Fruit fly (Drosophila melanogaster) whole organism, embryonic: Measurements from ENCODE around the gene Hexo2.

Experiments used
- Adf1 ChIP-seq: fragments of 200-800 bp; sonication (Bioruptor generic); IDR thresholded peaks from 2 replicates; pipeline ENCODE4 v1.3.6; 2022; ENCODE audit warnings: missing biosample characterization, missing genetic modification characterization
- CG10979 ChIP-seq: fragments of 200-800 bp; sonication (Bioruptor generic); optimal IDR thresholded peaks from 2 replicates; lab custom pipeline; 2018; ENCODE audit warnings: missing biosample characterization, mild to moderate bottlenecking, missing genetic modification characterization, moderate library complexity
- CG1233 ChIP-seq: fragments of 200-800 bp; sonication (Bioruptor generic); optimal IDR thresholded peaks from 4 replicates; lab custom pipeline; 2018; ENCODE audit warnings: missing biosample characterization, mild to moderate bottlenecking, missing genetic modification characterization
- CG14710 ChIP-seq: fragments of 200-800 bp; sonication (Bioruptor generic); optimal IDR thresholded peaks from 3 replicates; lab custom pipeline; 2019; ENCODE audit warnings: missing biosample characterization, mild to moderate bottlenecking, missing genetic modification characterization, moderate library complexity
- CG17361 ChIP-seq: fragments of 200-800 bp; sonication (Bioruptor generic); IDR thresholded peaks from 3 replicates; pipeline ENCODE4 v1.3.6; 2022; ENCODE audit warnings: missing biosample characterization, missing genetic modification characterization
- CG1792 ChIP-seq: fragments of 200-800 bp; sonication (Bioruptor generic); optimal IDR thresholded peaks from 2 replicates; lab custom pipeline; 2016; ENCODE audit warnings: missing biosample characterization, missing genetic modification characterization
- CG18262 ChIP-seq: fragments of 200-800 bp; optimal IDR thresholded peaks from 3 replicates; lab custom pipeline; 2019; ENCODE audit warnings: missing biosample characterization, mild to moderate bottlenecking, missing genetic modification characterization, moderate library complexity
- CG1832 ChIP-seq: fragments of 200-800 bp; sonication (Bioruptor generic); optimal IDR thresholded peaks from 2 replicates; lab custom pipeline; 2017; ENCODE audit warnings: missing biosample characterization, mild to moderate bottlenecking, missing genetic modification characterization, inconsistent platforms
- CG2712 ChIP-seq: fragments of 200-800 bp; optimal IDR thresholded peaks from 3 replicates; lab custom pipeline; 2019; ENCODE audit warnings: missing biosample characterization, mild to moderate bottlenecking, missing genetic modification characterization, moderate library complexity
- CG30020 ChIP-seq: fragments of 200-800 bp; optimal IDR thresholded peaks from 2 replicates; lab custom pipeline; 2019; ENCODE audit warnings: missing biosample characterization, mild to moderate bottlenecking, missing genetic modification characterization, moderate library complexity
- CG31441 ChIP-seq: fragments of 200-800 bp; sonication (Bioruptor generic); IDR thresholded peaks from 2 replicates; pipeline ENCODE4 v1.3.6; 2022; ENCODE audit warnings: missing biosample characterization, missing genetic modification characterization
- CG3163 ChIP-seq: fragments of 200-800 bp; sonication (Bioruptor generic); optimal IDR thresholded peaks from 3 replicates; lab custom pipeline; 2016; ENCODE audit warnings: missing biosample characterization, missing genetic modification characterization
- CG3847 ChIP-seq: fragments of 200-800 bp; sonication (Bioruptor generic); IDR thresholded peaks from 2 replicates; pipeline ENCODE4 v1.3.6; 2022; ENCODE audit warnings: missing biosample characterization, missing genetic modification characterization
- CG6272 ChIP-seq: fragments of 200-800 bp; sonication (Bioruptor generic); IDR thresholded peaks from 2 replicates; pipeline ENCODE4 v1.3.6; 2022; ENCODE audit warnings: missing biosample characterization, missing genetic modification characterization
- CG7556 ChIP-seq: fragments of 200-800 bp; sonication (Bioruptor generic); optimal IDR thresholded peaks from 2 replicates; lab custom pipeline; 2017; ENCODE audit warnings: missing biosample characterization, mild to moderate bottlenecking, missing genetic modification characterization
- CG7839 ChIP-seq: fragments of 200-800 bp; sonication (Bioruptor generic); optimal IDR thresholded peaks from 3 replicates; lab custom pipeline; 2018; ENCODE audit warnings: missing biosample characterization, mild to moderate bottlenecking, missing genetic modification characterization, moderate library complexity
- CG9727 ChIP-seq: fragments of 200-800 bp; sonication (Bioruptor generic); optimal IDR thresholded peaks from 3 replicates; lab custom pipeline; 2017; ENCODE audit warnings: missing biosample characterization, mild to moderate bottlenecking, missing genetic modification characterization
- Dip3 ChIP-seq: fragments of 200-800 bp; sonication (Bioruptor generic); optimal IDR thresholded peaks from 3 replicates; lab custom pipeline; 2016; ENCODE audit warnings: missing biosample characterization, missing genetic modification characterization
- Elba2 ChIP-seq: fragments of 200-800 bp; sonication (Bioruptor generic); optimal IDR thresholded peaks from 3 replicates; lab custom pipeline; 2016; ENCODE audit warnings: missing biosample characterization, missing genetic modification characterization
- Hmr ChIP-seq: fragments of 200-800 bp; sonication (Bioruptor generic); optimal IDR thresholded peaks from 3 replicates; lab custom pipeline; 2017; ENCODE audit warnings: mild to moderate bottlenecking, missing biosample characterization, missing genetic modification reagents, missing genetic modification characterization
- Max ChIP-seq: fragments of 200-800 bp; sonication (Bioruptor generic); optimal IDR thresholded peaks from 2 replicates; lab custom pipeline; 2016; ENCODE audit warnings: missing biosample characterization, mild to moderate bottlenecking, missing genetic modification characterization
- Meics ChIP-seq: fragments of 200-800 bp; sonication (Bioruptor generic); optimal IDR thresholded peaks from 2 replicates; lab custom pipeline; 2017; ENCODE audit warnings: missing biosample characterization, mild to moderate bottlenecking, missing genetic modification characterization
- Nf-YC ChIP-seq: fragments of 200-800 bp; optimal IDR thresholded peaks from 3 replicates; lab custom pipeline; 2019; ENCODE audit warnings: missing biosample characterization, mild to moderate bottlenecking, missing genetic modification characterization, moderate library complexity
- Oaz ChIP-seq: fragments of 200-800 bp; sonication (Bioruptor generic); IDR thresholded peaks from 2 replicates; pipeline ENCODE4 v1.3.6; 2022; ENCODE audit warnings: missing biosample characterization, missing genetic modification characterization
- Oli ChIP-seq: fragments of 200-800 bp; sonication (Bioruptor generic); optimal IDR thresholded peaks from 2 replicates; lab custom pipeline; 2018; ENCODE audit warnings: missing biosample characterization, mild to moderate bottlenecking, missing genetic modification characterization, moderate library complexity
- PHDP ChIP-seq: fragments of 200-800 bp; sonication (Bioruptor generic); optimal IDR thresholded peaks from 3 replicates; lab custom pipeline; 2018; ENCODE audit warnings: missing biosample characterization, mild to moderate bottlenecking, missing genetic modification characterization, moderate library complexity
- Poxn ChIP-seq: fragments of 200-800 bp; sonication (Bioruptor generic); IDR thresholded peaks from 2 replicates; pipeline ENCODE4 v1.3.6; 2022; ENCODE audit warnings: missing biosample characterization, missing genetic modification characterization
- Sox100B ChIP-seq: fragments of 200-800 bp; sonication (Bioruptor generic); optimal IDR thresholded peaks from 3 replicates; lab custom pipeline; 2018; ENCODE audit warnings: missing biosample characterization, mild to moderate bottlenecking, missing genetic modification characterization
- Xrp1 ChIP-seq: fragments of 200-800 bp; sonication (Bioruptor generic); IDR thresholded peaks from 2 replicates; pipeline ENCODE4 v1.3.6; 2022; ENCODE audit warnings: missing biosample characterization, missing genetic modification characterization
- ac ChIP-seq: fragments of 200-800 bp; sonication (Bioruptor generic); optimal IDR thresholded peaks from 3 replicates; lab custom pipeline; 2017; ENCODE audit warnings: missing biosample characterization, mild to moderate bottlenecking, missing genetic modification characterization
- br ChIP-seq: fragments of >200 bp; optimal IDR thresholded peaks from 2 replicates; lab custom pipeline; 2017
- gce ChIP-seq: fragments of 200-800 bp; sonication (Bioruptor generic); IDR thresholded peaks from 3 replicates; pipeline ENCODE4 v1.3.6; 2022; ENCODE audit warnings: missing biosample characterization, missing genetic modification characterization
- grau ChIP-seq: fragments of 200-800 bp; optimal IDR thresholded peaks from 3 replicates; lab custom pipeline; 2019; ENCODE audit warnings: missing biosample characterization, mild to moderate bottlenecking, missing genetic modification characterization, moderate library complexity
- jumu ChIP-seq: fragments of 200-800 bp; sonication (Bioruptor generic); optimal IDR thresholded peaks from 3 replicates; lab custom pipeline; 2016; ENCODE audit warnings: missing biosample characterization, missing genetic modification characterization
- kni ChIP-seq: fragments of 200-800 bp; sonication (Bioruptor generic); optimal IDR thresholded peaks from 3 replicates; lab custom pipeline; 2017; ENCODE audit warnings: mild to moderate bottlenecking, missing biosample characterization, missing genetic modification reagents, missing genetic modification characterization
- lola ChIP-seq, 3 experiments: fragments of >200 bp in 2 of 3; fragments of 200-800 bp in 1 of 3; sonication (Bioruptor generic) in 1 of 3; optimal IDR thresholded peaks; 2 replicates each; lab custom pipeline; 2017 to 2019; ENCODE audit warnings: missing biosample characterization in 3 of 3, missing genetic modification characterization in 3 of 3, mild to moderate bottlenecking in 1 of 3, moderate library complexity in 1 of 3
- lov ChIP-seq, 2 experiments: fragments of 200-800 bp in 1 of 2; fragments of >200 bp in 1 of 2; sonication (Bioruptor generic) in 1 of 2; IDR thresholded peaks in 1 of 2; optimal IDR thresholded peaks in 1 of 2; 2 replicates in 1 of 2; 3 replicates in 1 of 2; pipeline versions ENCODE4 v1.3.6 to Lab custom; 2017 to 2022; ENCODE audit warnings: missing biosample characterization in 1 of 2, missing genetic modification characterization in 1 of 2
- luna ChIP-seq: fragments of 200-800 bp; sonication (Bioruptor generic); optimal IDR thresholded peaks from 2 replicates; lab custom pipeline; 2016; ENCODE audit warnings: missing biosample characterization, missing genetic modification characterization
- nmo ChIP-seq: fragments of 200-800 bp; sonication (Bioruptor generic); optimal IDR thresholded peaks from 2 replicates; lab custom pipeline; 2018; ENCODE audit warnings: missing biosample characterization, mild to moderate bottlenecking, missing genetic modification characterization, moderate library complexity
- phol ChIP-seq: fragments of 200-800 bp; sonication (Bioruptor generic); optimal IDR thresholded peaks from 3 replicates; lab custom pipeline; 2018; ENCODE audit warnings: missing biosample characterization, mild to moderate bottlenecking, missing genetic modification characterization, moderate library complexity
- row ChIP-seq: fragments of 200-800 bp; sonication (Bioruptor generic); IDR thresholded peaks from 3 replicates; pipeline ENCODE4 v1.3.6; 2022; ENCODE audit warnings: missing biosample characterization, missing genetic modification characterization
- sc ChIP-seq, 3 experiments: fragments of >200 bp in 2 of 3; fragments of 200-800 bp in 1 of 3; sonication (Bioruptor generic) in 1 of 3; optimal IDR thresholded peaks; 2 replicates in 2 of 3; 3 replicates in 1 of 3; lab custom pipeline; 2017; ENCODE audit warnings: mild to moderate bottlenecking in 1 of 3, missing biosample characterization in 1 of 3, missing genetic modification characterization in 1 of 3, missing genetic modification reagents in 1 of 3
- toy ChIP-seq: fragments of 200-800 bp; sonication (Bioruptor generic); IDR thresholded peaks from 2 replicates; pipeline ENCODE4 v1.3.6; 2022; ENCODE audit warnings: missing biosample characterization, missing genetic modification characterization
- tx ChIP-seq: fragments of 200-800 bp; sonication (Bioruptor generic); optimal IDR thresholded peaks from 2 replicates; lab custom pipeline; 2016; ENCODE audit warnings: missing biosample characterization, missing genetic modification characterization

The Hexo2 gene

dm6 chrX:8690003-8690402, 19.4 kb upstream of the Hexo2 start, which contains the start of the genes Ppt1 and Ogg1 (continued):
- TF ChIP-seq lola (GFP tag; optimal IDR thresholded peaks at IDR 0.05; lab: Kevin White, UChicago) (peak in 1 of 3 experiments; percentile 43), Max (GFP tag; lab: Kevin White, UChicago) (peak; percentile 36)

DNA sequence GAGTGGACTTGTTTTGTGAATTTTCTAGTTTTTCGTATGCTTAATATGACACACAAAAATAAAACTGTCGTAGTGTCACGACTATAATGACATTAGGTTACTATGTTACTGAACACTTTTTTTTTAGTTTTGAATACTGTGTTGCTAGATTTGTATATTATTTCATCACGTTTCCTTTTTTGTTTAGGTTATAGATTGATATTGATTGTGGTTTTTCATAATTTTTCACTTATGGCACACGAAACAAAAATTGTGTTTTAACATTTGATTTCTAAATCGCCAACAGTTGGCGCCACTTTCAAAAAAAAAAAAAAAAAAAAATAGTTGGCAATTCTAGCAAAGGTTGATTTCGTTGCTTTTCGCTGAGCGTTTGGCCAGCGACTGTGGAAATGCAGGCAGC, 15.9 kb upstream of the Hexo2 start, which contains the start of gene CG11294:
Gene CG11294, minus strand, starts transcription at position 101 of the 400 bp plus-strand sequence.
- TF ChIP-seq Meics (no peak), CG3847 (GFP tag; lab: Robert Waterston, UW) (no peak), gce (no peak), jumu (no peak), CG1233 (GFP tag; lab: Kevin White, UChicago) (no peak), tx (GFP tag; lab: Kevin White, UChicago) (no peak), lov (optimal IDR thresholded peaks at IDR 0.05; lab: Kevin White, UChicago) (no peak), lov (GFP tag; IDR thresholded peaks at IDR 0.05; lab: Robert Waterston, UW) (no peak), br (lab: Kevin White, UChicago) (no peak), Dip3 (GFP tag; lab: Kevin White, UChicago) (no peak), toy (GFP tag; lab: Robert Waterston, UW) (no peak)

- TF ChIP-seq CG18262 (tag; lab: Kevin White, UChicago), result peak; percentile 50
- no peak for TF ChIP-seq kni (GFP tag; lab: Kevin White, UChicago)
- TF ChIP-seq CG31441, result peak; percentile 14; the same call in 1 of the 2 replicates
- TF ChIP-seq Adf1 (GFP tag; lab: Robert Waterston, UW), result no peak
- TF ChIP-seq CG6272 (GFP tag; lab: Robert Waterston, UW), result no peak
- peak; percentile 51 for TF ChIP-seq Nf-YC (tag; lab: Kevin White, UChicago)
- peak; percentile 28 for TF ChIP-seq Oli (tag; lab: Kevin White, UChicago)
- TF ChIP-seq CG7556, result peak; percentile 39
- peak; percentile 26 for TF ChIP-seq grau (tag; lab: Kevin White, UChicago)
- TF ChIP-seq Meics, result peak; percentile 10
- TF ChIP-seq luna (GFP tag; lab: Kevin White, UChicago), result no peak
- TF ChIP-seq phol (tag; lab: Kevin White, UChicago), result peak; percentile 29
- TF ChIP-seq CG17361 (GFP tag; lab: Robert Waterston, UW), result peak; percentile 58; the same call in 2 of the 3 replicates
- no peak for TF ChIP-seq Oaz (GFP tag; lab: Robert Waterston, UW)
- peak; percentile 39 for TF ChIP-seq CG2712
- peak; percentile 36 for TF ChIP-seq CG10979 (tag; lab: Kevin White, UChicago)
- 0 out of 3 replicates have a peak, but pooled peaks have one; percentile 16 for TF ChIP-seq row (GFP tag; lab: Robert Waterston, UW)
- no peak for TF ChIP-seq Poxn (GFP tag; lab: Robert Waterston, UW)
- peak; percentile 10 for TF ChIP-seq CG14710 (tag; lab: Kevin White, UChicago)
- peak; percentile 27 for TF ChIP-seq nmo (GFP tag; lab: Kevin White, UChicago)
- TF ChIP-seq CG1832 (GFP tag; lab: Kevin White, UChicago), result peak; percentile 47
- peak; percentile 31 for TF ChIP-seq Sox100B (GFP tag; lab: Kevin White, UChicago)
- TF ChIP-seq CG1792 (GFP tag; lab: Kevin White, UChicago), result no peak
- TF ChIP-seq Xrp1 (GFP tag; lab: Robert Waterston, UW), result 0 out of 2 replicates have a peak, but pooled peaks have one; percentile 8
- no peak for TF ChIP-seq CG30020 (tag; lab: Kevin White, UChicago)
- TF ChIP-seq CG3163, result no peak
- peak; percentile 18 for TF ChIP-seq Hmr (GFP tag; lab: Kevin White, UChicago)
- TF ChIP-seq CG7839 (tag; lab: Kevin White, UChicago), result peak; percentile 53
- TF ChIP-seq Elba2 (GFP tag; lab: Kevin White, UChicago), result no peak
- peak; percentile 6 for TF ChIP-seq PHDP
- TF ChIP-seq lola (GFP tag; optimal IDR thresholded peaks at IDR 0.05; lab: Kevin White, UChicago), result peak in 1 of 3 experiments; percentile 6
- TF ChIP-seq CG9727, result peak; percentile 18
- no peak for TF ChIP-seq sc (optimal IDR thresholded peaks at IDR 0.05; lab: Kevin White, UChicago)
- no peak for TF ChIP-seq sc (GFP tag; optimal IDR thresholded peaks at IDR 0.05; lab: Kevin White, UChicago)
- TF ChIP-seq ac (GFP tag; lab: Kevin White, UChicago), result no peak
Measured at dm6 chrX:8694066-8694822, 15.2 kb upstream of the Hexo2 start.
